Worm (Caenorhabditis elegans) whole organism, young adult: Measurements from ENCODE around the gene gpa-11.

Experiments
- B0019.2 ChIP-seq: fragments of 200-800 bp; sonication (Bioruptor generic); conservative IDR thresholded peaks from 2 replicates; pipeline ENCODE4 v1.3.6; 2022; ENCODE audit warnings: missing genetic modification reagents, missing genetic modification characterization, missing compliant biosample characterization
- F10E7.11 ChIP-seq: sonication (generic microtip); optimal IDR thresholded peaks from 2 replicates; lab custom pipeline; 2017; ENCODE audit warnings: mild to moderate bottlenecking, missing genetic modification characterization, moderate library complexity, missing compliant biosample characterization
- F39B2.1 ChIP-seq: fragments of 200-800 bp; sonication (Bioruptor generic); IDR thresholded peaks from 2 replicates; pipeline ENCODE4 v1.3.6; 2022; ENCODE audit warnings: missing genetic modification reagents, missing genetic modification characterization, missing compliant biosample characterization
- Y53F4B.3 ChIP-seq: fragments of 200-800 bp; sonication (Bioruptor generic); IDR thresholded peaks from 2 replicates; pipeline ENCODE4 v1.3.6; 2022; ENCODE audit warnings: missing genetic modification reagents, missing genetic modification characterization, missing compliant biosample characterization
- akir-1 ChIP-seq: fragments of 200-800 bp; sonication (Bioruptor generic); optimal IDR thresholded peaks from 2 replicates; lab custom pipeline; 2018; ENCODE audit warnings: mild to moderate bottlenecking, missing genetic modification characterization, moderate library complexity, missing compliant biosample characterization
- athp-1 ChIP-seq: sonication (generic microtip); optimal IDR thresholded peaks from 2 replicates; lab custom pipeline; 2017; ENCODE audit warnings: mild to moderate bottlenecking, missing genetic modification characterization, missing compliant biosample characterization
- attf-5 ChIP-seq: fragments of 200-800 bp; sonication (Bioruptor generic); optimal IDR thresholded peaks from 2 replicates; lab custom pipeline; 2018; ENCODE audit warnings: mild to moderate bottlenecking, missing genetic modification characterization, missing compliant biosample characterization
- cebp-2 ChIP-seq: fragments of 200-800 bp; sonication (Bioruptor generic); IDR thresholded peaks from 2 replicates; pipeline ENCODE4 v1.3.6; 2022; ENCODE audit warnings: missing genetic modification characterization, missing compliant biosample characterization
- chd-7 ChIP-seq: sonication (generic microtip); optimal IDR thresholded peaks from 2 replicates; lab custom pipeline; 2016; ENCODE audit warnings: mild to moderate bottlenecking, missing genetic modification characterization, moderate library complexity, missing compliant biosample characterization
- dox-1 ChIP-seq: fragments of 200-800 bp; sonication (Bioruptor generic); IDR thresholded peaks from 2 replicates; pipeline ENCODE4 v1.3.6; 2022; ENCODE audit warnings: missing genetic modification reagents, missing genetic modification characterization, missing compliant biosample characterization
- dpff-1 ChIP-seq: sonication (generic microtip); optimal IDR thresholded peaks from 2 replicates; lab custom pipeline; 2017; ENCODE audit warnings: mild to moderate bottlenecking, missing genetic modification characterization, missing compliant biosample characterization
- egrh-3 ChIP-seq: fragments of 200-800 bp; sonication (Bioruptor generic); IDR thresholded peaks from 2 replicates; pipeline ENCODE4 v1.3.6; 2022; ENCODE audit warnings: missing genetic modification reagents, missing genetic modification characterization, missing compliant biosample characterization
- ets-4 ChIP-seq: fragments of 200-800 bp; sonication (Bioruptor generic); optimal IDR thresholded peaks from 2 replicates; lab custom pipeline; 2018; ENCODE audit warnings: mild to moderate bottlenecking, missing genetic modification characterization, missing compliant biosample characterization
- gei-17 ChIP-seq: fragments of 200-800 bp; sonication (Bioruptor generic); optimal IDR thresholded peaks from 2 replicates; lab custom pipeline; 2018; ENCODE audit warnings: mild to moderate bottlenecking, missing genetic modification characterization, missing compliant biosample characterization
- him-1 ChIP-seq: sonication (generic microtip); optimal IDR thresholded peaks from 2 replicates; lab custom pipeline; 2016; ENCODE audit warnings: missing genotype, missing genetic modification reagents, missing genetic modification characterization, missing compliant biosample characterization
- hlh-12 ChIP-seq: sonication (generic microtip); optimal IDR thresholded peaks from 2 replicates; lab custom pipeline; 2016; ENCODE audit warnings: missing genetic modification characterization, missing compliant biosample characterization
- hmg-1.2 ChIP-seq: fragments of 200-800 bp; sonication (Bioruptor generic); IDR thresholded peaks from 2 replicates; pipeline ENCODE4 v1.3.6; 2022; ENCODE audit warnings: missing genetic modification reagents, missing genetic modification characterization, missing compliant biosample characterization
- hmg-20 ChIP-seq: fragments of 200-800 bp; sonication (Bioruptor generic); IDR thresholded peaks from 2 replicates; pipeline ENCODE4 v1.3.6; 2022; ENCODE audit warnings: missing genetic modification reagents, missing genetic modification characterization, missing compliant biosample characterization
- hrde-1 ChIP-seq: sonication (generic microtip); optimal IDR thresholded peaks from 2 replicates; lab custom pipeline; 2016; ENCODE audit warnings: missing genetic modification characterization, mild to moderate bottlenecking, missing compliant biosample characterization, moderate library complexity, missing genotype, missing genetic modification reagents, borderline replicate concordance
- let-526 ChIP-seq: fragments of 200-800 bp; sonication (Bioruptor generic); IDR thresholded peaks from 2 replicates; pipeline ENCODE4 v1.3.6; 2022; ENCODE audit warnings: missing genetic modification reagents, missing genetic modification characterization, missing compliant biosample characterization
- lin-35 ChIP-seq, 3 experiments: fragments of 150-350 bp in 2 of 3; sonication (generic microtip) in 1 of 3; optimal IDR thresholded peaks; 2 replicates each; lab custom pipeline; 2014 to 2018; ENCODE audit warnings: missing biosample characterization in 3 of 3, missing genetic modification characterization in 3 of 3, missing genetic modification reagents in 3 of 3
- lin-54 ChIP-seq: fragments of 200-800 bp; sonication (Bioruptor generic); optimal IDR thresholded peaks from 2 replicates; lab custom pipeline; 2018; ENCODE audit warnings: mild to moderate bottlenecking, missing genetic modification characterization, missing compliant biosample characterization
- lir-1 ChIP-seq: fragments of 200-800 bp; sonication (Bioruptor generic); conservative IDR thresholded peaks from 2 replicates; pipeline ENCODE4 v1.3.6; 2022; ENCODE audit warnings: missing genetic modification reagents, missing genetic modification characterization, missing compliant biosample characterization
- mel-28 ChIP-seq: sonication (generic microtip); optimal IDR thresholded peaks from 2 replicates; lab custom pipeline; 2016; ENCODE audit warnings: borderline replicate concordance, mild to moderate bottlenecking, missing genetic modification characterization, missing compliant biosample characterization
- nfya-1 ChIP-seq: sonication (generic microtip); optimal IDR thresholded peaks from 2 replicates; lab custom pipeline; 2017; ENCODE audit warnings: antibody characterized with exemption, missing compliant biosample characterization, missing genetic modification characterization, borderline replicate concordance; ENCODE audit not compliant: insufficient read depth
- nfya-2 ChIP-seq: fragments of 200-800 bp; sonication (Bioruptor generic); IDR thresholded peaks from 2 replicates; pipeline ENCODE4 v1.3.6; 2022; ENCODE audit warnings: missing genetic modification reagents, missing genetic modification characterization, missing compliant biosample characterization
- nfyb-1 ChIP-seq: fragments of 200-800 bp; sonication (Bioruptor generic); IDR thresholded peaks from 2 replicates; pipeline ENCODE4 v1.3.6; 2022; ENCODE audit warnings: missing genetic modification reagents, missing genetic modification characterization, missing compliant biosample characterization
- nhr-120 ChIP-seq: fragments of 200-800 bp; sonication (Bioruptor generic); IDR thresholded peaks from 2 replicates; pipeline ENCODE4 v1.3.6; 2022; ENCODE audit warnings: missing genetic modification characterization, missing compliant biosample characterization
- rec-8 ChIP-seq, 2 experiments: sonication (generic microtip); optimal IDR thresholded peaks; 2 replicates each; lab custom pipeline; 2016; ENCODE audit warnings: mild to moderate bottlenecking in 2 of 2, missing genetic modification characterization in 2 of 2, missing genetic modification reagents in 2 of 2, missing genotype in 2 of 2, missing biosample characterization in 1 of 2, missing compliant biosample characterization in 1 of 2, moderate library complexity in 1 of 2
- repo-1 ChIP-seq: sonication (generic microtip); optimal IDR thresholded peaks from 2 replicates; lab custom pipeline; 2017; ENCODE audit warnings: mild to moderate bottlenecking, missing genetic modification characterization, missing compliant biosample characterization
- snpc-1.3 ChIP-seq: sonication (generic microtip); optimal IDR thresholded peaks from 2 replicates; lab custom pipeline; 2017; ENCODE audit warnings: missing genetic modification characterization, mild to moderate bottlenecking, missing compliant biosample characterization, antibody characterized with exemption, moderate library complexity, missing genotype, missing genetic modification reagents; ENCODE audit not compliant: insufficient read depth
- tbx-9 ChIP-seq: sonication (generic microtip); optimal IDR thresholded peaks from 2 replicates; lab custom pipeline; 2016; ENCODE audit warnings: borderline replicate concordance, missing genetic modification characterization, inconsistent platforms, missing compliant biosample characterization
- tlf-1 ChIP-seq: fragments of 200-800 bp; sonication (Bioruptor generic); optimal IDR thresholded peaks from 2 replicates; lab custom pipeline; 2018; ENCODE audit warnings: mild to moderate bottlenecking, missing genetic modification characterization, missing compliant biosample characterization
- unc-130 ChIP-seq: sonication (generic microtip); optimal IDR thresholded peaks from 2 replicates; lab custom pipeline; 2016; ENCODE audit warnings: missing genetic modification reagents, missing genetic modification characterization, missing compliant biosample characterization
- xnd-1 ChIP-seq: sonication (generic microtip); optimal IDR thresholded peaks from 2 replicates; lab custom pipeline; 2016; ENCODE audit warnings: missing genotype, missing genetic modification reagents, missing genetic modification characterization, missing compliant biosample characterization
- zim-3 ChIP-seq: sonication (generic microtip); optimal IDR thresholded peaks from 2 replicates; lab custom pipeline; 2017; ENCODE audit warnings: mild to moderate bottlenecking, missing genetic modification characterization, moderate library complexity, missing compliant biosample characterization
- ztf-25 ChIP-seq: fragments of 200-800 bp; sonication (Bioruptor generic); IDR thresholded peaks from 2 replicates; pipeline ENCODE4 v1.3.6; 2022; ENCODE audit warnings: missing genetic modification reagents, missing genetic modification characterization, missing compliant biosample characterization
- ztf-26 ChIP-seq: sonication (generic microtip); optimal IDR thresholded peaks from 2 replicates; lab custom pipeline; 2017; ENCODE audit warnings: missing genetic modification characterization, missing compliant biosample characterization
- ztf-6 ChIP-seq: fragments of 200-800 bp; sonication (Bioruptor generic); IDR thresholded peaks from 2 replicates; pipeline ENCODE4 v1.3.6; 2022; ENCODE audit warnings: missing genetic modification reagents, missing genetic modification characterization, missing compliant biosample characterization

The gpa-11 gene

DNA sequence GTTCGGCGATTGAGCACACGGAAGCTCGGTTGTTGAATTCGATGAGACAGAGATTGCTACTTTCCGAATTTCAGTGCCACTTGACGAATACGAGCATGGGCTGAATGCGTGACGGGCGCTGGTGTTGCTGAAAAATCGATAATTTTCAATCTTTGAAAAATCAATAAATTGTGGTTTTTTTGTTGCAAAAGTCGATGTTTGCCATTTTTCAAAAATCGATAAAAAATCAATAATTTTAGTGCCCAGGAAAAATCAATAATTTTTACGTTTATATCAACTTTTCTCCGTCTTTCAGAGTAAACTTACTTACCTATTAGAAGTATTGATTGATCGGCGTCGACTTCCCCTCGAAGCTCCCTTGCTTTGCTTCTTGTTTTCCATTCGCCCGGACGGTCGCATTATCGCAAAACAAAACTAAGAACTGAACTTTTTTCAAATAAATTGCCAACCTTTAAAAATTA lies 9.6 kb downstream of the gpa-11 start, which contains the start of gene C16A11.7:
C16A11.7 (minus strand) TSS at position 411 of the 461 bp plus-strand sequence.
- no peak for TF ChIP-seq repo-1 (tag; lab: Kevin White, UChicago)
- no peak for TF ChIP-seq hlh-12 (tag; lab: Kevin White, UChicago)

DNA sequence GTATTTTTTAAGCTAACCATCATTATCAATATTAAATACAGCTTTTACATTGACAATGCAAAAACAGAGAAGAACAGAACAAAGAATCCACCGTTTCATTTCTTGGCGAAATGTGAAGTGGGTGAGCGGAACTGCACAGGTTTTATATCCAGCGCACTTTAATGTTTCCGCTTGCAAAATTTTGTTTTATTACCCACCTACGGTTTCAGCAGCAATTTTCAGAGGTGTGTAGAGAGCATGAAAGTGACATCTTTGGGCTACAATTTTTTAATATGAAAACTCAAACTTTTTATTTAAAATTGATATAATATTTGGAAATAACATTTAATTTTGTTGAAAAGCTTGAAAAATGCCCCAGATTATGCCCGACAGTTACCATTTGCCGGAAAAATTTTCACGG lies 11.7 kb downstream of the gpa-11 start, which contains the start of gene clec-135:
clec-135 (minus strand) TSS at position 101 of the 400 bp plus-strand sequence.
- TF ChIP-seq hlh-12 (tag; lab: Kevin White, UChicago) (no peak), B0019.2 (no peak), zim-3 (tag; lab: Kevin White, UChicago) (no peak), egrh-3 (GFP tag; lab: Robert Waterston, UW) (no peak), lin-35 (GFP tag; optimal IDR thresholded peaks at IDR 0.05; lab: Kevin White, UChicago) (no peak), let-526 (GFP tag; lab: Robert Waterston, UW) (no peak), tbx-9 (tag; lab: Kevin White, UChicago) (no peak), cebp-2 (GFP tag; lab: Robert Waterston, UW) (no peak), nhr-120 (no peak), ztf-6 (GFP tag; lab: Robert Waterston, UW) (no peak), nfya-1 (tag; lab: Kevin White, UChicago) (no peak)

DNA sequence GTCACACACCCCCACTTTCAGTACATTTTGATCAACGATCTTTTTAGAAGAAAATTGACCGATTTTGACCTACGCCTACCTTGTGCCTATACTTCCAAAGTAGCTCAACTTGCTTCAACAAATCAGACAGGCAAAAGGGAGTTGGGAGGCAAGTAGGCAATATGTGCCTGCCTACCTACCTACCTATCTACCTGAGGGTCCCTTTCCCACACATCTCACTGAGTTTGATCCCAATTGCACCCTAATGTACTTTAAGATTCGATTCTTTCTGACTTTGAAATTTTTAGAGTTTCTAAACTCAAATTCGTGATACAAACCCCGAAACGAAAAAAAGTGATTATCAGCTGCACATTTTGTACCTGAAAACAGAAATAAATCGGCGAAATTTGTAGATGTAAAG lies 20.7 kb downstream of the gpa-11 start:
- TF ChIP-seq ztf-26 (tag; lab: Kevin White, UChicago) = no peak
- no peak for TF ChIP-seq nfya-1 (tag; lab: Kevin White, UChicago)
- no peak for TF ChIP-seq hrde-1 (tag; lab: Kevin White, UChicago)
- no peak for TF ChIP-seq ets-4
- no peak for TF ChIP-seq rec-8 (tag; optimal IDR thresholded peaks at IDR 0.05; lab: Kevin White, UChicago)
- TF ChIP-seq nfya-2 (GFP tag; lab: Robert Waterston, UW) = no peak
- no peak for TF ChIP-seq zim-3 (tag; lab: Kevin White, UChicago)
- no peak for TF ChIP-seq unc-130 (GFP tag; lab: Kevin White, UChicago)
- no peak for TF ChIP-seq Y53F4B.3 (GFP tag; lab: Robert Waterston, UW)
- no peak for TF ChIP-seq tlf-1 (GFP tag; lab: Kevin White, UChicago)
- no peak for TF ChIP-seq gei-17 (GFP tag; lab: Kevin White, UChicago)
- TF ChIP-seq lin-54 (GFP tag; lab: Kevin White, UChicago) = no peak
- no peak for TF ChIP-seq athp-1 (tag; lab: Kevin White, UChicago)
- no peak for TF ChIP-seq let-526 (GFP tag; lab: Robert Waterston, UW)
- TF ChIP-seq lir-1 (GFP tag; lab: Robert Waterston, UW) = no peak
- TF ChIP-seq dox-1 = no peak
- TF ChIP-seq dpff-1 (tag; lab: Kevin White, UChicago) = no peak
- TF ChIP-seq xnd-1 = no peak

- no peak for TF ChIP-seq ztf-25 (GFP tag; lab: Robert Waterston, UW)
- TF ChIP-seq chd-7 (tag; lab: Kevin White, UChicago) = no peak
- TF ChIP-seq attf-5 (GFP tag; lab: Kevin White, UChicago) = no peak
- no peak for TF ChIP-seq F39B2.1
- no peak for TF ChIP-seq hmg-1.2
- no peak for TF ChIP-seq akir-1 (GFP tag; lab: Kevin White, UChicago)
- TF ChIP-seq F10E7.11 (tag; lab: Kevin White, UChicago) = no peak
- TF ChIP-seq him-1 (tag; lab: Kevin White, UChicago) = no peak
- TF ChIP-seq nfyb-1 (GFP tag; lab: Robert Waterston, UW) = no peak
- no peak for TF ChIP-seq mel-28 (tag; lab: Kevin White, UChicago)
- TF ChIP-seq snpc-1.3 (tag; lab: Kevin White, UChicago) = no peak
- TF ChIP-seq hmg-20 (GFP tag; lab: Robert Waterston, UW) = no peak
Measured at ce11 chrII:4275637-4276252, 28.7 kb downstream of the gpa-11 start, which contains the start of gene npr-42. npr-42 (plus strand) TSS chrII:4276202.
